Worm (Caenorhabditis elegans) whole organism, L2 larva: ENCODE data around the gene nhr-110.

Experiments used
- ama-1 ChIP-seq: fragments of 150-350 bp; optimal IDR thresholded peaks from 2 replicates; lab custom pipeline; 2018; ENCODE audit warnings: inconsistent platforms
- blmp-1 ChIP-seq: sonication (generic microtip); optimal IDR thresholded peaks from 2 replicates; lab custom pipeline; 2017; ENCODE audit warnings: missing genetic modification characterization, mild to moderate bottlenecking, missing compliant biosample characterization, antibody characterized with exemption, moderate library complexity; ENCODE audit not compliant: insufficient read depth
- egl-27 ChIP-seq: sonication (generic microtip); optimal IDR thresholded peaks from 3 replicates; lab custom pipeline; 2017; ENCODE audit warnings: missing biosample characterization, missing genetic modification reagents, missing genetic modification characterization
- gmeb-1 ChIP-seq: fragments of 150-350 bp; optimal IDR thresholded peaks from 2 replicates; lab custom pipeline; 2014; ENCODE audit warnings: missing biosample characterization, missing genetic modification characterization
- nhr-10 ChIP-seq: sonication (generic microtip); optimal IDR thresholded peaks from 2 replicates; lab custom pipeline; 2017; ENCODE audit warnings: missing biosample characterization, missing genetic modification characterization
- sma-3 ChIP-seq: sonication (generic microtip); optimal IDR thresholded peaks from 2 replicates; lab custom pipeline; 2016; ENCODE audit warnings: missing genetic modification reagents, missing genetic modification characterization, missing compliant biosample characterization
- ztf-4 ChIP-seq: fragments of 150-350 bp; optimal IDR thresholded peaks from 2 replicates; lab custom pipeline; 2014; ENCODE audit warnings: missing biosample characterization, missing genetic modification characterization

The nhr-110 gene

ce11 chrV:1572585-1572984 lies 51.7 kb downstream of the nhr-110 start:
- TF ChIP-seq blmp-1 (tag; lab: Kevin White, UChicago) (no peak), nhr-10 (no peak), egl-27 (tag; lab: Kevin White, UChicago) (no peak), sma-3 (GFP tag; lab: Kevin White, UChicago) (no peak), ama-1 (lab: Kevin White, UChicago) (no peak), gmeb-1 (tag; lab: Kevin White, UChicago) (no peak), ztf-4 (tag; lab: Kevin White, UChicago) (no peak)
- TF ChIP-seq, all 48 proteins: peak for 0
